Worm (Caenorhabditis elegans) whole organism, young adult: ENCODE data around the gene F19H6.4.

ENCODE experiments used
- B0019.2 ChIP-seq: fragments of 200-800 bp; sonication (Bioruptor generic); conservative IDR thresholded peaks from 2 replicates; pipeline ENCODE4 v1.3.6; 2022; ENCODE audit warnings: missing genetic modification reagents, missing genetic modification characterization, missing compliant biosample characterization
- B0035.1 ChIP-seq: sonication (generic microtip); optimal IDR thresholded peaks from 2 replicates; lab custom pipeline; 2016; ENCODE audit warnings: missing genetic modification characterization, mild to moderate bottlenecking, missing compliant biosample characterization, missing genotype, missing genetic modification reagents
- C06A6.2 ChIP-seq: fragments of 200-800 bp; sonication (Bioruptor generic); conservative IDR thresholded peaks from 2 replicates; pipeline ENCODE4 v1.3.6; 2022; ENCODE audit warnings: missing genetic modification characterization, missing compliant biosample characterization
- F10E7.11 ChIP-seq: sonication (generic microtip); optimal IDR thresholded peaks from 2 replicates; lab custom pipeline; 2017; ENCODE audit warnings: mild to moderate bottlenecking, missing genetic modification characterization, moderate library complexity, missing compliant biosample characterization
- F33H1.4 ChIP-seq: fragments of 200-800 bp; sonication (Bioruptor generic); IDR thresholded peaks from 2 replicates; pipeline ENCODE4 v1.3.6; 2022; ENCODE audit warnings: missing genetic modification reagents, missing genetic modification characterization, missing compliant biosample characterization
- F37B4.10 ChIP-seq: fragments of 200-800 bp; sonication (Bioruptor generic); IDR thresholded peaks from 2 replicates; pipeline ENCODE4 v1.3.6; 2022; ENCODE audit warnings: missing genetic modification characterization, missing compliant biosample characterization
- F49E8.2 ChIP-seq: sonication (generic microtip); optimal IDR thresholded peaks from 3 replicates; lab custom pipeline; 2017; ENCODE audit warnings: missing genetic modification characterization, mild to moderate bottlenecking, missing compliant biosample characterization, antibody characterized with exemption, moderate library complexity; ENCODE audit not compliant: insufficient read depth
- F55B11.4 ChIP-seq: sonication (generic microtip); optimal IDR thresholded peaks from 2 replicates; lab custom pipeline; 2016; ENCODE audit warnings: missing compliant biosample characterization, missing genetic modification characterization, borderline replicate concordance; ENCODE audit not compliant: insufficient read depth
- F57A8.1 ChIP-seq: fragments of 200-800 bp; sonication (Bioruptor generic); optimal IDR thresholded peaks from 2 replicates; lab custom pipeline; 2018; ENCODE audit warnings: mild to moderate bottlenecking, missing genetic modification characterization, moderate library complexity, missing compliant biosample characterization
- T26A5.8 ChIP-seq: sonication (generic microtip); optimal IDR thresholded peaks from 2 replicates; lab custom pipeline; 2016; ENCODE audit warnings: missing genetic modification characterization, missing compliant biosample characterization
- Y95B8A.8 ChIP-seq: fragments of 200-800 bp; sonication (Bioruptor generic); IDR thresholded peaks from 2 replicates; pipeline ENCODE4 v1.3.6; 2022; ENCODE audit warnings: missing genetic modification reagents, missing genetic modification characterization, missing compliant biosample characterization
- ama-1 ChIP-seq, 3 experiments: fragments of 150-350 bp in 1 of 3; sonication (generic microtip) in 2 of 3; optimal IDR thresholded peaks; 2 replicates each; lab custom pipeline; 2014 to 2018; ENCODE audit warnings: missing biosample characterization in 2 of 3, missing genetic modification characterization in 2 of 3, missing genetic modification reagents in 2 of 3
- athp-1 ChIP-seq: sonication (generic microtip); optimal IDR thresholded peaks from 2 replicates; lab custom pipeline; 2017; ENCODE audit warnings: mild to moderate bottlenecking, missing genetic modification characterization, missing compliant biosample characterization
- attf-3 ChIP-seq: fragments of 200-800 bp; sonication (Bioruptor generic); conservative IDR thresholded peaks from 2 replicates; pipeline ENCODE4 v1.3.6; 2022; ENCODE audit warnings: missing genetic modification reagents, missing genetic modification characterization, missing compliant biosample characterization
- bed-1 ChIP-seq: fragments of 200-800 bp; sonication (Bioruptor generic); IDR thresholded peaks from 2 replicates; pipeline ENCODE4 v1.3.6; 2022; ENCODE audit warnings: missing genetic modification reagents, missing genetic modification characterization, missing compliant biosample characterization
- ccch-3 ChIP-seq: fragments of 200-800 bp; sonication (Bioruptor generic); optimal IDR thresholded peaks from 2 replicates; lab custom pipeline; 2018; ENCODE audit warnings: mild to moderate bottlenecking, missing genetic modification characterization, missing compliant biosample characterization
- ceh-58 ChIP-seq: fragments of 200-800 bp; sonication (Bioruptor generic); IDR thresholded peaks from 2 replicates; pipeline ENCODE4 v1.3.6; 2022; ENCODE audit warnings: missing genetic modification characterization, missing compliant biosample characterization
- ceh-79 ChIP-seq: sonication (generic microtip); optimal IDR thresholded peaks from 2 replicates; lab custom pipeline; 2017; ENCODE audit warnings: mild to moderate bottlenecking, missing genetic modification characterization, missing compliant biosample characterization
- ceh-91 ChIP-seq: fragments of 200-800 bp; sonication (Bioruptor generic); IDR thresholded peaks from 2 replicates; pipeline ENCODE4 v1.3.6; 2022; ENCODE audit warnings: missing genetic modification reagents, missing genetic modification characterization, missing compliant biosample characterization
- dpl-1 ChIP-seq: fragments of 150-350 bp; optimal IDR thresholded peaks from 2 replicates; lab custom pipeline; 2014; ENCODE audit warnings: missing biosample characterization, missing genetic modification reagents, missing genetic modification characterization
- efl-1 ChIP-seq: fragments of 150-350 bp; optimal IDR thresholded peaks from 2 replicates; lab custom pipeline; 2014; ENCODE audit warnings: missing biosample characterization, missing genetic modification reagents, missing genetic modification characterization
- hlh-12 ChIP-seq: sonication (generic microtip); optimal IDR thresholded peaks from 2 replicates; lab custom pipeline; 2016; ENCODE audit warnings: missing genetic modification characterization, missing compliant biosample characterization
- hlh-26 ChIP-seq: fragments of 200-800 bp; sonication (Bioruptor generic); conservative IDR thresholded peaks from 2 replicates; pipeline ENCODE4 v1.3.6; 2022; ENCODE audit warnings: missing genetic modification reagents, missing genetic modification characterization, missing compliant biosample characterization
- hmg-1.2 ChIP-seq: fragments of 200-800 bp; sonication (Bioruptor generic); IDR thresholded peaks from 2 replicates; pipeline ENCODE4 v1.3.6; 2022; ENCODE audit warnings: missing genetic modification reagents, missing genetic modification characterization, missing compliant biosample characterization
- hmg-20 ChIP-seq: fragments of 200-800 bp; sonication (Bioruptor generic); IDR thresholded peaks from 2 replicates; pipeline ENCODE4 v1.3.6; 2022; ENCODE audit warnings: missing genetic modification reagents, missing genetic modification characterization, missing compliant biosample characterization
- hrde-1 ChIP-seq: sonication (generic microtip); optimal IDR thresholded peaks from 2 replicates; lab custom pipeline; 2016; ENCODE audit warnings: missing genetic modification characterization, mild to moderate bottlenecking, missing compliant biosample characterization, moderate library complexity, missing genotype, missing genetic modification reagents, borderline replicate concordance
- let-526 ChIP-seq: fragments of 200-800 bp; sonication (Bioruptor generic); IDR thresholded peaks from 2 replicates; pipeline ENCODE4 v1.3.6; 2022; ENCODE audit warnings: missing genetic modification reagents, missing genetic modification characterization, missing compliant biosample characterization
- let-607 ChIP-seq, 2 experiments: fragments of 200-800 bp in 1 of 2; sonication (Bioruptor generic) in 1 of 2; sonication (generic microtip) in 1 of 2; optimal IDR thresholded peaks; 2 replicates each; lab custom pipeline; 2016 to 2018; ENCODE audit warnings: mild to moderate bottlenecking in 2 of 2, missing compliant biosample characterization in 2 of 2, missing genetic modification characterization in 2 of 2, moderate library complexity in 2 of 2, missing genotype in 1 of 2
- lin-35 ChIP-seq, 3 experiments: fragments of 150-350 bp in 2 of 3; sonication (generic microtip) in 1 of 3; optimal IDR thresholded peaks; 2 replicates each; lab custom pipeline; 2014 to 2018; ENCODE audit warnings: missing biosample characterization in 3 of 3, missing genetic modification characterization in 3 of 3, missing genetic modification reagents in 3 of 3
- lsy-27 ChIP-seq: sonication (generic microtip); optimal IDR thresholded peaks from 2 replicates; lab custom pipeline; 2017; ENCODE audit warnings: missing genetic modification characterization, mild to moderate bottlenecking, missing compliant biosample characterization, antibody characterized with exemption, missing genotype, borderline replicate concordance; ENCODE audit not compliant: insufficient read depth
- mel-28 ChIP-seq: sonication (generic microtip); optimal IDR thresholded peaks from 2 replicates; lab custom pipeline; 2016; ENCODE audit warnings: borderline replicate concordance, mild to moderate bottlenecking, missing genetic modification characterization, missing compliant biosample characterization
- mes-4 ChIP-seq: sonication (generic microtip); optimal IDR thresholded peaks from 2 replicates; lab custom pipeline; 2016; ENCODE audit warnings: missing genotype, missing genetic modification characterization, missing compliant biosample characterization
- nfya-1 ChIP-seq: sonication (generic microtip); optimal IDR thresholded peaks from 2 replicates; lab custom pipeline; 2017; ENCODE audit warnings: antibody characterized with exemption, missing compliant biosample characterization, missing genetic modification characterization, borderline replicate concordance; ENCODE audit not compliant: insufficient read depth
- nfyb-1 ChIP-seq: fragments of 200-800 bp; sonication (Bioruptor generic); IDR thresholded peaks from 2 replicates; pipeline ENCODE4 v1.3.6; 2022; ENCODE audit warnings: missing genetic modification reagents, missing genetic modification characterization, missing compliant biosample characterization
- nhr-179 ChIP-seq: sonication (generic microtip); optimal IDR thresholded peaks from 2 replicates; lab custom pipeline; 2016; ENCODE audit warnings: mild to moderate bottlenecking, missing genetic modification characterization, missing compliant biosample characterization
- nhr-27 ChIP-seq: fragments of 200-800 bp; sonication (Bioruptor generic); optimal IDR thresholded peaks from 2 replicates; lab custom pipeline; 2018; ENCODE audit warnings: mild to moderate bottlenecking, missing genetic modification characterization, moderate library complexity, missing compliant biosample characterization
- sdz-38 ChIP-seq: sonication (generic microtip); optimal IDR thresholded peaks from 2 replicates; lab custom pipeline; 2016; ENCODE audit warnings: missing genotype, missing genetic modification characterization, missing compliant biosample characterization
- snpc-1.1 ChIP-seq: sonication (generic microtip); optimal IDR thresholded peaks from 2 replicates; lab custom pipeline; 2017; ENCODE audit warnings: missing genetic modification characterization, mild to moderate bottlenecking, missing compliant biosample characterization, antibody characterized with exemption, moderate library complexity, missing genotype, missing genetic modification reagents; ENCODE audit not compliant: insufficient read depth
- somi-1 ChIP-seq: fragments of 200-800 bp; sonication (Bioruptor generic); optimal IDR thresholded peaks from 2 replicates; lab custom pipeline; 2018; ENCODE audit warnings: mild to moderate bottlenecking, missing genetic modification characterization, missing compliant biosample characterization
- tbx-9 ChIP-seq: sonication (generic microtip); optimal IDR thresholded peaks from 2 replicates; lab custom pipeline; 2016; ENCODE audit warnings: borderline replicate concordance, missing genetic modification characterization, inconsistent platforms, missing compliant biosample characterization
- unc-62 ChIP-seq: fragments of 150-350 bp; optimal IDR thresholded peaks from 2 replicates; lab custom pipeline; 2014; ENCODE audit warnings: missing biosample characterization, missing genetic modification reagents, missing genetic modification characterization
- zfh-2 ChIP-seq: fragments of 200-800 bp; sonication (Bioruptor generic); conservative IDR thresholded peaks from 2 replicates; pipeline ENCODE4 v1.3.6; 2022; ENCODE audit warnings: missing genetic modification reagents, missing genetic modification characterization, missing compliant biosample characterization
- ztf-22 ChIP-seq: fragments of 200-800 bp; sonication (Bioruptor generic); optimal IDR thresholded peaks from 2 replicates; lab custom pipeline; 2018; ENCODE audit warnings: mild to moderate bottlenecking, missing genetic modification characterization, moderate library complexity, missing compliant biosample characterization
- ztf-6 ChIP-seq: fragments of 200-800 bp; sonication (Bioruptor generic); IDR thresholded peaks from 2 replicates; pipeline ENCODE4 v1.3.6; 2022; ENCODE audit warnings: missing genetic modification reagents, missing genetic modification characterization, missing compliant biosample characterization

Gene F19H6.4

ce11 chrX:12360444-12360843 is 5.0 kb upstream of the F19H6.4 start, which contains the start of the genes nspc-15 and F19H6.6:
nspc-15 (plus strand) TSS chrX:12360744.
F19H6.6 (plus strand) TSS chrX:12360827.
- TF ChIP-seq F49E8.2 (tag; lab: Kevin White, UChicago) (no peak), ceh-58 (GFP tag; lab: Robert Waterston, UW) (no peak), zfh-2 (GFP tag; lab: Robert Waterston, UW) (no peak), efl-1 (GFP tag; lab: Kevin White, UChicago) (no peak), B0035.1 (tag; lab: Kevin White, UChicago) (no peak)

ce11 chrX:12362951-12363486 is 2.5 kb upstream of the F19H6.4 start:
- TF ChIP-seq F37B4.10 (GFP tag; lab: Robert Waterston, UW), result no peak
- TF ChIP-seq nhr-27 (tag; lab: Kevin White, UChicago), result peak; percentile 80
- no peak for TF ChIP-seq sdz-38 (tag; lab: Kevin White, UChicago)
- TF ChIP-seq ceh-79 (tag; lab: Kevin White, UChicago), result peak; percentile 86
- TF ChIP-seq let-607 (tag; optimal IDR thresholded peaks at IDR 0.05; lab: Kevin White, UChicago), result peak; percentile 76 to 93
- no peak for TF ChIP-seq efl-1 (GFP tag; lab: Kevin White, UChicago)
- TF ChIP-seq attf-3, result 0 out of 2 replicates have a peak, but pooled peaks have one; percentile 38
- peak; percentile 91 for TF ChIP-seq F10E7.11 (tag; lab: Kevin White, UChicago)
- TF ChIP-seq nhr-179 (tag; lab: Kevin White, UChicago), result peak; percentile 81
- peak; percentile 95 for TF ChIP-seq C06A6.2 (GFP tag; lab: Robert Waterston, UW)
- peak; percentile 81 for TF ChIP-seq hmg-1.2 (GFP tag; lab: Robert Waterston, UW)
- TF ChIP-seq ccch-3, result peak; percentile 86
- peak in 2 of 3 experiments; percentile 86 to 98 for TF ChIP-seq lin-35 (GFP tag; optimal IDR thresholded peaks at IDR 0.05; lab: Kevin White, UChicago)
- TF ChIP-seq hmg-20 (GFP tag; lab: Robert Waterston, UW), result peak; percentile 91
- peak; percentile 85 for TF ChIP-seq F57A8.1 (GFP tag; lab: Kevin White, UChicago)
- TF ChIP-seq ztf-6 (GFP tag; lab: Robert Waterston, UW), result 0 out of 2 replicates have a peak, but pooled peaks have one; percentile 62
- no peak for TF ChIP-seq unc-62
- peak; percentile 51 for TF ChIP-seq hrde-1 (tag; lab: Kevin White, UChicago)
- TF ChIP-seq F55B11.4 (tag; lab: Kevin White, UChicago), result no peak
- peak; percentile 81 for TF ChIP-seq let-526
- TF ChIP-seq tbx-9 (tag; lab: Kevin White, UChicago), result no peak
- TF ChIP-seq nfyb-1, result peak; percentile 95
- no peak for TF ChIP-seq dpl-1 (GFP tag; lab: Kevin White, UChicago)
- peak; percentile 67 for TF ChIP-seq ztf-22 (GFP tag; lab: Kevin White, UChicago)
- TF ChIP-seq zfh-2 (GFP tag; lab: Robert Waterston, UW), result no peak
- TF ChIP-seq mel-28, result peak; percentile 81
- no peak for TF ChIP-seq T26A5.8
- TF ChIP-seq lsy-27, result no peak
- peak; percentile 46 for TF ChIP-seq athp-1 (tag; lab: Kevin White, UChicago)
- no peak for TF ChIP-seq hlh-26 (GFP tag; lab: Robert Waterston, UW)
- peak; percentile 53 for TF ChIP-seq snpc-1.1 (tag; lab: Kevin White, UChicago)
- TF ChIP-seq mes-4 (tag; lab: Kevin White, UChicago), result no peak
- no peak for TF ChIP-seq ceh-91 (GFP tag; lab: Robert Waterston, UW)
- no peak for TF ChIP-seq F33H1.4 (GFP tag; lab: Robert Waterston, UW)
- no peak for TF ChIP-seq nfya-1 (tag; lab: Kevin White, UChicago)
- no peak for TF ChIP-seq B0019.2
- no peak for TF ChIP-seq Y95B8A.8 (GFP tag; lab: Robert Waterston, UW)
- TF ChIP-seq ama-1 (optimal IDR thresholded peaks at IDR 0.05; lab: Kevin White, UChicago), result no peak
- TF ChIP-seq ama-1 (GFP tag; optimal IDR thresholded peaks at IDR 0.05; lab: Kevin White, UChicago), result peak in 1 of 2 experiments; percentile 73
- no peak for TF ChIP-seq bed-1 (GFP tag; lab: Robert Waterston, UW)
- TF ChIP-seq hlh-12, result no peak
- TF ChIP-seq somi-1 (GFP tag; lab: Kevin White, UChicago), result peak; percentile 97
